Worm (Caenorhabditis elegans) whole organism, late embryonic: Measurements from ENCODE around the gene F38B7.3.

ENCODE experiments used
- F13H6.1 ChIP-seq: sonication (generic microtip); optimal IDR thresholded peaks from 2 replicates; lab custom pipeline; 2016; ENCODE audit warnings: missing genetic modification characterization, missing compliant biosample characterization
- K09A11.1 ChIP-seq: sonication (generic microtip); optimal IDR thresholded peaks from 2 replicates; lab custom pipeline; 2017; ENCODE audit warnings: antibody characterized with exemption, mild to moderate bottlenecking, missing genetic modification characterization, missing compliant biosample characterization; ENCODE audit not compliant: insufficient read depth
- ceh-6 ChIP-seq: fragments of 200-800 bp; sonication (Bioruptor generic); optimal IDR thresholded peaks from 2 replicates; lab custom pipeline; 2018; ENCODE audit warnings: mild to moderate bottlenecking, missing genetic modification characterization, missing compliant biosample characterization
- dve-1 ChIP-seq: sonication (generic microtip); optimal IDR thresholded peaks from 2 replicates; lab custom pipeline; 2017; ENCODE audit warnings: antibody characterized with exemption, mild to moderate bottlenecking, missing genetic modification characterization, missing compliant biosample characterization
- elt-2 ChIP-seq: sonication (generic microtip); optimal IDR thresholded peaks from 2 replicates; lab custom pipeline; 2016; ENCODE audit warnings: missing genetic modification reagents, missing genetic modification characterization, missing compliant biosample characterization
- fkh-10 ChIP-seq: fragments of 150-350 bp; optimal IDR thresholded peaks from 2 replicates; lab custom pipeline; 2014; ENCODE audit warnings: missing biosample characterization, missing genetic modification reagents, missing genetic modification characterization
- lin-11 ChIP-seq: fragments of 200-800 bp; sonication (Bioruptor generic); optimal IDR thresholded peaks from 2 replicates; lab custom pipeline; 2018; ENCODE audit warnings: mild to moderate bottlenecking, missing genetic modification characterization, missing compliant biosample characterization
- nhr-11 ChIP-seq: fragments of 150-350 bp; optimal IDR thresholded peaks from 2 replicates; lab custom pipeline; 2014; ENCODE audit warnings: missing biosample characterization, missing genetic modification characterization
- pha-4 ChIP-seq: fragments of 150-350 bp; optimal IDR thresholded peaks from 2 replicates; lab custom pipeline; 2018; ENCODE audit warnings: missing biosample characterization, missing genetic modification reagents, missing genetic modification characterization
- pros-1 ChIP-seq: fragments of 150-350 bp; optimal IDR thresholded peaks from 2 replicates; lab custom pipeline; 2014; ENCODE audit warnings: missing biosample characterization, missing genetic modification reagents, missing genetic modification characterization
- tbx-2 ChIP-seq: sonication (generic microtip); optimal IDR thresholded peaks from 2 replicates; lab custom pipeline; 2016; ENCODE audit warnings: missing genetic modification characterization, missing compliant biosample characterization
- unc-55 ChIP-seq: sonication (generic microtip); optimal IDR thresholded peaks from 2 replicates; lab custom pipeline; 2017; ENCODE audit warnings: missing biosample characterization, missing genetic modification reagents, missing genetic modification characterization

- TF ChIP-seq fkh-10 (no peak), K09A11.1 (tag; lab: Kevin White, UChicago) (no peak), pha-4 (no peak), nhr-11 (tag; lab: Kevin White, UChicago) (no peak), lin-11 (tag; lab: Kevin White, UChicago) (no peak), dve-1 (tag; lab: Kevin White, UChicago) (no peak), pros-1 (no peak), tbx-2 (tag; lab: Kevin White, UChicago) (no peak), F13H6.1 (tag; lab: Kevin White, UChicago) (no peak), unc-55 (no peak), elt-2 (tag; lab: Kevin White, UChicago) (no peak), ceh-6 (no peak)
Measured at ce11 chrV:11546795-11547194, 2.1 kb upstream of the F38B7.3 start, which contains the start of gene F38B7.11.
